Worm (Caenorhabditis elegans) whole organism, young adult: Measurements from ENCODE around the gene C07A9.10.

Source experiments
- B0035.1 ChIP-seq: sonication (generic microtip); optimal IDR thresholded peaks from 2 replicates; lab custom pipeline; 2016; ENCODE audit warnings: missing genetic modification characterization, mild to moderate bottlenecking, missing compliant biosample characterization, missing genotype, missing genetic modification reagents
- B0261.1 ChIP-seq: sonication (generic microtip); optimal IDR thresholded peaks from 2 replicates; lab custom pipeline; 2016; ENCODE audit warnings: mild to moderate bottlenecking, missing genetic modification characterization, moderate library complexity, missing compliant biosample characterization
- D2030.7 ChIP-seq: fragments of 200-800 bp; sonication (Bioruptor generic); IDR thresholded peaks from 2 replicates; pipeline ENCODE4 v1.3.6; 2022; ENCODE audit warnings: missing genetic modification reagents, missing genetic modification characterization, missing compliant biosample characterization
- F10E7.11 ChIP-seq: sonication (generic microtip); optimal IDR thresholded peaks from 2 replicates; lab custom pipeline; 2017; ENCODE audit warnings: mild to moderate bottlenecking, missing genetic modification characterization, moderate library complexity, missing compliant biosample characterization
- F22D6.2 ChIP-seq: sonication (generic microtip); optimal IDR thresholded peaks from 2 replicates; lab custom pipeline; 2016; ENCODE audit warnings: mild to moderate bottlenecking, missing genetic modification characterization, missing compliant biosample characterization
- F37B4.10 ChIP-seq: fragments of 200-800 bp; sonication (Bioruptor generic); IDR thresholded peaks from 2 replicates; pipeline ENCODE4 v1.3.6; 2022; ENCODE audit warnings: missing genetic modification characterization, missing compliant biosample characterization
- F49E8.2 ChIP-seq: sonication (generic microtip); optimal IDR thresholded peaks from 3 replicates; lab custom pipeline; 2017; ENCODE audit warnings: missing genetic modification characterization, mild to moderate bottlenecking, missing compliant biosample characterization, antibody characterized with exemption, moderate library complexity; ENCODE audit not compliant: insufficient read depth
- Y53F4B.3 ChIP-seq: fragments of 200-800 bp; sonication (Bioruptor generic); IDR thresholded peaks from 2 replicates; pipeline ENCODE4 v1.3.6; 2022; ENCODE audit warnings: missing genetic modification reagents, missing genetic modification characterization, missing compliant biosample characterization
- Y56A3A.18 ChIP-seq: fragments of 200-800 bp; sonication (Bioruptor generic); IDR thresholded peaks from 2 replicates; pipeline ENCODE4 v1.3.6; 2022; ENCODE audit warnings: missing genetic modification reagents, missing genetic modification characterization, missing compliant biosample characterization
- Y79H2A.3 ChIP-seq: fragments of 200-800 bp; sonication (Bioruptor generic); conservative IDR thresholded peaks from 2 replicates; pipeline ENCODE4 v1.3.6; 2022; ENCODE audit warnings: missing genetic modification reagents, missing genetic modification characterization, missing compliant biosample characterization
- Y95B8A.8 ChIP-seq: fragments of 200-800 bp; sonication (Bioruptor generic); IDR thresholded peaks from 2 replicates; pipeline ENCODE4 v1.3.6; 2022; ENCODE audit warnings: missing genetic modification reagents, missing genetic modification characterization, missing compliant biosample characterization
- ama-1 ChIP-seq, 3 experiments: fragments of 150-350 bp in 1 of 3; sonication (generic microtip) in 2 of 3; optimal IDR thresholded peaks; 2 replicates each; lab custom pipeline; 2014 to 2018; ENCODE audit warnings: missing biosample characterization in 2 of 3, missing genetic modification characterization in 2 of 3, missing genetic modification reagents in 2 of 3
- athp-1 ChIP-seq: sonication (generic microtip); optimal IDR thresholded peaks from 2 replicates; lab custom pipeline; 2017; ENCODE audit warnings: mild to moderate bottlenecking, missing genetic modification characterization, missing compliant biosample characterization
- attf-3 ChIP-seq: fragments of 200-800 bp; sonication (Bioruptor generic); conservative IDR thresholded peaks from 2 replicates; pipeline ENCODE4 v1.3.6; 2022; ENCODE audit warnings: missing genetic modification reagents, missing genetic modification characterization, missing compliant biosample characterization
- attf-6 ChIP-seq: fragments of 200-800 bp; sonication (Bioruptor generic); IDR thresholded peaks from 2 replicates; pipeline ENCODE4 v1.3.6; 2022; ENCODE audit warnings: missing genetic modification reagents, missing genetic modification characterization, missing compliant biosample characterization
- cebp-1 ChIP-seq, 2 experiments: fragments of 200-800 bp in 1 of 2; sonication (Bioruptor generic) in 1 of 2; sonication (generic microtip) in 1 of 2; IDR thresholded peaks in 1 of 2; optimal IDR thresholded peaks in 1 of 2; 2 replicates each; pipeline versions ENCODE4 v1.3.6 to Lab custom; 2017 to 2022; ENCODE audit warnings: missing compliant biosample characterization in 2 of 2, missing genetic modification characterization in 2 of 2, mild to moderate bottlenecking in 1 of 2, missing genetic modification reagents in 1 of 2, moderate library complexity in 1 of 2
- ceh-58 ChIP-seq: fragments of 200-800 bp; sonication (Bioruptor generic); IDR thresholded peaks from 2 replicates; pipeline ENCODE4 v1.3.6; 2022; ENCODE audit warnings: missing genetic modification characterization, missing compliant biosample characterization
- ceh-79 ChIP-seq: sonication (generic microtip); optimal IDR thresholded peaks from 2 replicates; lab custom pipeline; 2017; ENCODE audit warnings: mild to moderate bottlenecking, missing genetic modification characterization, missing compliant biosample characterization
- chd-7 ChIP-seq: sonication (generic microtip); optimal IDR thresholded peaks from 2 replicates; lab custom pipeline; 2016; ENCODE audit warnings: mild to moderate bottlenecking, missing genetic modification characterization, moderate library complexity, missing compliant biosample characterization
- die-1 ChIP-seq: sonication (generic microtip); optimal IDR thresholded peaks from 2 replicates; lab custom pipeline; 2016; ENCODE audit warnings: missing genotype, mild to moderate bottlenecking, missing genetic modification characterization, missing compliant biosample characterization
- dpl-1 ChIP-seq: fragments of 150-350 bp; optimal IDR thresholded peaks from 2 replicates; lab custom pipeline; 2014; ENCODE audit warnings: missing biosample characterization, missing genetic modification reagents, missing genetic modification characterization
- efl-1 ChIP-seq: fragments of 150-350 bp; optimal IDR thresholded peaks from 2 replicates; lab custom pipeline; 2014; ENCODE audit warnings: missing biosample characterization, missing genetic modification reagents, missing genetic modification characterization
- lag-1 ChIP-seq: fragments of 200-800 bp; sonication (Bioruptor generic); IDR thresholded peaks from 2 replicates; pipeline ENCODE4 v1.3.6; 2022; ENCODE audit warnings: missing genetic modification reagents, missing genetic modification characterization, missing compliant biosample characterization
- let-526 ChIP-seq: fragments of 200-800 bp; sonication (Bioruptor generic); IDR thresholded peaks from 2 replicates; pipeline ENCODE4 v1.3.6; 2022; ENCODE audit warnings: missing genetic modification reagents, missing genetic modification characterization, missing compliant biosample characterization
- let-607 ChIP-seq, 2 experiments: fragments of 200-800 bp in 1 of 2; sonication (Bioruptor generic) in 1 of 2; sonication (generic microtip) in 1 of 2; optimal IDR thresholded peaks; 2 replicates each; lab custom pipeline; 2016 to 2018; ENCODE audit warnings: mild to moderate bottlenecking in 2 of 2, missing compliant biosample characterization in 2 of 2, missing genetic modification characterization in 2 of 2, moderate library complexity in 2 of 2, missing genotype in 1 of 2
- lin-26 ChIP-seq: fragments of 200-800 bp; sonication (Bioruptor generic); IDR thresholded peaks from 2 replicates; pipeline ENCODE4 v1.3.6; 2022; ENCODE audit warnings: missing genetic modification reagents, missing genetic modification characterization, missing compliant biosample characterization
- lin-54 ChIP-seq: fragments of 200-800 bp; sonication (Bioruptor generic); optimal IDR thresholded peaks from 2 replicates; lab custom pipeline; 2018; ENCODE audit warnings: mild to moderate bottlenecking, missing genetic modification characterization, missing compliant biosample characterization
- lir-1 ChIP-seq: fragments of 200-800 bp; sonication (Bioruptor generic); conservative IDR thresholded peaks from 2 replicates; pipeline ENCODE4 v1.3.6; 2022; ENCODE audit warnings: missing genetic modification reagents, missing genetic modification characterization, missing compliant biosample characterization
- lsl-1 ChIP-seq: fragments of 200-800 bp; sonication (Bioruptor generic); optimal IDR thresholded peaks from 2 replicates; lab custom pipeline; 2018; ENCODE audit warnings: mild to moderate bottlenecking, missing genetic modification characterization, moderate library complexity, missing compliant biosample characterization
- mcd-1 ChIP-seq: fragments of 200-800 bp; sonication (Bioruptor generic); IDR thresholded peaks from 2 replicates; pipeline ENCODE4 v1.3.6; 2022; ENCODE audit warnings: missing genetic modification reagents, missing genetic modification characterization, missing compliant biosample characterization
- nfya-1 ChIP-seq: sonication (generic microtip); optimal IDR thresholded peaks from 2 replicates; lab custom pipeline; 2017; ENCODE audit warnings: antibody characterized with exemption, missing compliant biosample characterization, missing genetic modification characterization, borderline replicate concordance; ENCODE audit not compliant: insufficient read depth
- nfya-2 ChIP-seq: fragments of 200-800 bp; sonication (Bioruptor generic); IDR thresholded peaks from 2 replicates; pipeline ENCODE4 v1.3.6; 2022; ENCODE audit warnings: missing genetic modification reagents, missing genetic modification characterization, missing compliant biosample characterization
- nhr-179 ChIP-seq: sonication (generic microtip); optimal IDR thresholded peaks from 2 replicates; lab custom pipeline; 2016; ENCODE audit warnings: mild to moderate bottlenecking, missing genetic modification characterization, missing compliant biosample characterization
- sea-2 ChIP-seq: fragments of 200-800 bp; sonication (Bioruptor generic); IDR thresholded peaks from 2 replicates; pipeline ENCODE4 v1.3.6; 2022; ENCODE audit warnings: missing genetic modification characterization, missing compliant biosample characterization
- snpc-1.1 ChIP-seq: sonication (generic microtip); optimal IDR thresholded peaks from 2 replicates; lab custom pipeline; 2017; ENCODE audit warnings: missing genetic modification characterization, mild to moderate bottlenecking, missing compliant biosample characterization, antibody characterized with exemption, moderate library complexity, missing genotype, missing genetic modification reagents; ENCODE audit not compliant: insufficient read depth
- snpc-1.3 ChIP-seq: sonication (generic microtip); optimal IDR thresholded peaks from 2 replicates; lab custom pipeline; 2017; ENCODE audit warnings: missing genetic modification characterization, mild to moderate bottlenecking, missing compliant biosample characterization, antibody characterized with exemption, moderate library complexity, missing genotype, missing genetic modification reagents; ENCODE audit not compliant: insufficient read depth
- snpc-4 ChIP-seq, 5 experiments: fragments of 150-350 bp in 1 of 5; sonication (generic microtip) in 4 of 5; optimal IDR thresholded peaks; 2 replicates each; lab custom pipeline; 2014 to 2018; ENCODE audit warnings: missing genetic modification characterization in 5 of 5, missing biosample characterization in 3 of 5, antibody characterized with exemption in 2 of 5, mild to moderate bottlenecking in 2 of 5, missing compliant biosample characterization in 2 of 5, missing genotype in 2 of 5, moderate library complexity in 2 of 5, missing genetic modification reagents in 1 of 5
- somi-1 ChIP-seq: fragments of 200-800 bp; sonication (Bioruptor generic); optimal IDR thresholded peaks from 2 replicates; lab custom pipeline; 2018; ENCODE audit warnings: mild to moderate bottlenecking, missing genetic modification characterization, missing compliant biosample characterization
- sptf-2 ChIP-seq: fragments of 200-800 bp; sonication (Bioruptor generic); optimal IDR thresholded peaks from 2 replicates; lab custom pipeline; 2018; ENCODE audit warnings: mild to moderate bottlenecking, missing genetic modification characterization, missing compliant biosample characterization
- tbp1 ChIP-seq: fragments of 200-800 bp; sonication (Bioruptor generic); optimal IDR thresholded peaks from 2 replicates; lab custom pipeline; 2018; ENCODE audit warnings: mild to moderate bottlenecking, missing genetic modification characterization, missing compliant biosample characterization
- tlf-1 ChIP-seq: fragments of 200-800 bp; sonication (Bioruptor generic); optimal IDR thresholded peaks from 2 replicates; lab custom pipeline; 2018; ENCODE audit warnings: mild to moderate bottlenecking, missing genetic modification characterization, missing compliant biosample characterization
- ztf-6 ChIP-seq: fragments of 200-800 bp; sonication (Bioruptor generic); IDR thresholded peaks from 2 replicates; pipeline ENCODE4 v1.3.6; 2022; ENCODE audit warnings: missing genetic modification reagents, missing genetic modification characterization, missing compliant biosample characterization

Gene C07A9.10

DNA sequence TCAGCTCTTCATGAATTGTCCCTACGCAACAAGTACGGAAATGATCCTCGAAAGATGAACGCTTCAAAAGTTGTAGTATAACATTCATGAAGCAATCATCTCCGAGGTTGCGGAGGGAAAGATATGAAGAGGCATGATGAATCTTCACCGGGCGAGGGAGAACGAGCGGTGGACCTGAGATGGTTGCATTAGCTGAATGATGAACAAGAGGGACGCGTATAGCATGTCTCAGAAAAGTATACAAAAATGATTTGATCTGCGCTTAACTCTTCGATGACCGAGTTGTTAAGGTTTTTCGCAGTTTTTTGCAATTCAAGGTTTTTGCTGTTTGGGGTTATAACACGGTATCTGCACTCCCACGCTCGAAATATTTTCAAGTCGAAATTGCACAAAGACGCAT, at the start of gene C07A9.10:
TSS of gene C07A9.10 (minus strand) at position 101 of the 400 bp plus-strand sequence.
- no peak for TF ChIP-seq ama-1 (optimal IDR thresholded peaks at IDR 0.05; lab: Kevin White, UChicago)
- TF ChIP-seq ama-1 (GFP tag; optimal IDR thresholded peaks at IDR 0.05; lab: Kevin White, UChicago) = no peak
- TF ChIP-seq Y53F4B.3 = no peak
- TF ChIP-seq dpl-1 (GFP tag; lab: Kevin White, UChicago) = no peak
- TF ChIP-seq ceh-58 = no peak
- TF ChIP-seq sptf-2 (GFP tag; lab: Kevin White, UChicago) = no peak
- TF ChIP-seq die-1 (tag; lab: Kevin White, UChicago) = no peak
- no peak for TF ChIP-seq F22D6.2
- no peak for TF ChIP-seq attf-3 (GFP tag; lab: Robert Waterston, UW)
- TF ChIP-seq lag-1 (GFP tag; lab: Robert Waterston, UW) = no peak
- TF ChIP-seq snpc-1.1 (tag; lab: Kevin White, UChicago) = no peak
- no peak for TF ChIP-seq B0035.1
- no peak for TF ChIP-seq lin-54 (GFP tag; lab: Kevin White, UChicago)
- no peak for TF ChIP-seq lin-26 (GFP tag; lab: Robert Waterston, UW)
- TF ChIP-seq mcd-1 (GFP tag; lab: Robert Waterston, UW) = no peak
- no peak for TF ChIP-seq lsl-1
- TF ChIP-seq sea-2 (GFP tag; lab: Robert Waterston, UW) = no peak
- TF ChIP-seq ztf-6 = no peak
- no peak for TF ChIP-seq lir-1 (GFP tag; lab: Robert Waterston, UW)
- TF ChIP-seq nhr-179 (tag; lab: Kevin White, UChicago) = no peak
- TF ChIP-seq, all 124 proteins: peak for 0

DNA sequence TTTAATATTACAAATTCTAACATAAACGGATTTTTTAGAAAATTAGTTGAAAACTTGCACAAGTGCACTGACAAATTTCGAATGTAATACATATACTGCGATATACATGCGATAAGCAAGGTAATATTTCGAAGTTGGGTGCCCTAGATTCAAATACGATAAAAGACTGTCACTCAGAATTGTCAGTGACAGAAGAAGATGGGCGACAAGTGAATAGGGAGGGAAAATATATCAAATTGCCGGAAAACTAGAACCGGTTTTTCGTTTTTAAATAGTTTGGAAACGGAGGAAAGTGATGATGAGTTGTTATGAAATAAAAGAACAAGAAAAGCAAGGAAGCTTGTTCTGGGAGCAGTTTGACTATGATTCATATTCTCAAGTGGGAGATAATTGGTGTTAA, 48.2 kb upstream of the C07A9.10 start:
- no peak for TF ChIP-seq athp-1 (tag; lab: Kevin White, UChicago)
- no peak for TF ChIP-seq F10E7.11
- no peak for TF ChIP-seq F22D6.2
- TF ChIP-seq die-1 (tag; lab: Kevin White, UChicago) = no peak
- TF ChIP-seq, all 124 proteins: peak for 0

DNA sequence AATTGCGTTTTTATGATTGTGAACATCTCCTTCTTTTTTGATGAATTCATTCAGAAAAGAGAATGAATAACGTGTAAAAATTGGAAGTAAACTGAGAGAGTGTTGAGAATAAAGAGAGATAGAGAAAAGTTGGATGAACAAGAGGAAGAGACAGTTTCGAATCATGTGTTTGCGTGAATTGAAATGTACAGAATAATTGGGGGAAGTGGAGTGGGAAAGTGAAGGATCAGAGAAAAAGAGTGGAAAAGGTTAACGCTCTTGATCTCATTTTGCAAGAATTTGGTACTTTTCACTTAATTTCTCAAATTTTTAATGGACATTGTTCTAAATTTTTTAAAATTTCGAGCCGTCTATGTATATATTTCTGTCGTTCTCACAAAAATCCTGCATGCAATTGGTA, 47.5 kb upstream of the C07A9.10 start:
- TF ChIP-seq efl-1 (GFP tag; lab: Kevin White, UChicago) (no peak), lin-26 (GFP tag; lab: Robert Waterston, UW) (no peak), Y95B8A.8 (GFP tag; lab: Robert Waterston, UW) (no peak), ceh-79 (tag; lab: Kevin White, UChicago) (no peak), F49E8.2 (tag; lab: Kevin White, UChicago) (no peak), D2030.7 (no peak), Y79H2A.3 (GFP tag; lab: Robert Waterston, UW) (no peak)

DNA sequence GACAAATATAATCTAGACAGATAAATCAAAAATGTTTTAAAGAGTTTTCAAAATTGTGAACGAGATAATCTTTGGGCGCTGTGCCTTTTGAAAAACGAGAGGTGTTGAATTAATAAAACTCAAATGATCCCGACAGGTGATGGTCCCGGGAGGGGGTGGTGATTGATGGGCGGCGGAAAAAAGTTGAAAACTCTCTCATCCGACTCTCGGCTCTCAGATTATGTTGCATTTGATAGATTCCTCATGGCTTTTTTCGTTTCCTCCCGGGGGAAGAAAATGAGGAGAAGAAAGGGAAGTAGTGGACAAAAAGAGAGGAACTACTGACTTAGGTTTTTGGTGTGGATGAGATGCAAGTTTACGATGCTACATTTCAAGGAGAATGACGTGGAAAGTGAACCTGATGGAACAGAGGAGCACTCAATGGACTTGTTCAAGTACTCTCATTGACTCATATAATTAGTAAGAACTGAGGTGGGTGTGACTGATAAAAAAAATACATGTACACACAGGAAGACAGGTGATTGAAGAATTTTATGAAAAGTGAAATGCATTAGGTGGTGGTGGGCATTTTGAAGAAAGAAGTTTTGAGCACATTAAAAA, 45.6 kb upstream of the C07A9.10 start:
- no peak for TF ChIP-seq tlf-1
- no peak for TF ChIP-seq ceh-79 (tag; lab: Kevin White, UChicago)
- no peak for TF ChIP-seq F37B4.10 (GFP tag; lab: Robert Waterston, UW)
- no peak for TF ChIP-seq attf-6 (GFP tag; lab: Robert Waterston, UW)
- no peak for TF ChIP-seq let-607 (tag; optimal IDR thresholded peaks at IDR 0.05; lab: Kevin White, UChicago)
- no peak for TF ChIP-seq snpc-4 (GFP tag; optimal IDR thresholded peaks at IDR 0.05; lab: Kevin White, UChicago)
- no peak for TF ChIP-seq snpc-4 (tag; optimal IDR thresholded peaks at IDR 0.05; lab: Kevin White, UChicago)
- TF ChIP-seq Y56A3A.18 = no peak
- no peak for TF ChIP-seq cebp-1 (GFP tag; IDR thresholded peaks at IDR 0.05; lab: Robert Waterston, UW)
- no peak for TF ChIP-seq cebp-1 (tag; optimal IDR thresholded peaks at IDR 0.05; lab: Kevin White, UChicago)
- TF ChIP-seq somi-1 (GFP tag; lab: Kevin White, UChicago) = no peak
- no peak for TF ChIP-seq tbp1 (GFP tag; lab: Kevin White, UChicago)
- no peak for TF ChIP-seq snpc-1.3
- TF ChIP-seq let-526 (GFP tag; lab: Robert Waterston, UW) = no peak
- no peak for TF ChIP-seq B0261.1 (tag; lab: Kevin White, UChicago)
- no peak for TF ChIP-seq chd-7
- TF ChIP-seq nfya-2 (GFP tag; lab: Robert Waterston, UW) = no peak
- TF ChIP-seq snpc-1.1 (tag; lab: Kevin White, UChicago) = no peak
- no peak for TF ChIP-seq nfya-1 (tag; lab: Kevin White, UChicago)
